Fruit fly (Drosophila melanogaster) whole organism, embryonic: Measurements from ENCODE around the gene CG11131.

Experiments
- Ada2b ChIP-seq: fragments of 200-800 bp; sonication (Bioruptor generic); IDR thresholded peaks from 2 replicates; pipeline ENCODE4 v1.3.6; 2022; ENCODE audit warnings: missing biosample characterization, missing genetic modification characterization
- Antp ChIP-seq: fragments of 200-800 bp; sonication (Bioruptor generic); optimal IDR thresholded peaks from 3 replicates; lab custom pipeline; 2016; ENCODE audit warnings: missing biosample characterization, missing genetic modification characterization
- Atf3 ChIP-seq: fragments of 200-800 bp; sonication (Bioruptor generic); optimal IDR thresholded peaks from 3 replicates; lab custom pipeline; 2016; ENCODE audit warnings: missing biosample characterization, missing genetic modification characterization
- Awh ChIP-seq: fragments of 200-800 bp; sonication (Bioruptor generic); IDR thresholded peaks from 2 replicates; pipeline ENCODE4, ENCODE4 v1.3.6; 2022; ENCODE audit warnings: missing biosample characterization, missing genetic modification characterization
- Bdp1 ChIP-seq: fragments of 200-800 bp; sonication (Bioruptor generic); optimal IDR thresholded peaks from 3 replicates; lab custom pipeline; 2016; ENCODE audit warnings: missing biosample characterization, missing genetic modification characterization
- CG10565 ChIP-seq: fragments of 200-800 bp; sonication (Bioruptor generic); optimal IDR thresholded peaks from 3 replicates; lab custom pipeline; 2016; ENCODE audit warnings: missing biosample characterization, mild to moderate bottlenecking, missing genetic modification characterization
- CG10959 ChIP-seq: fragments of 200-800 bp; sonication (Bioruptor generic); IDR thresholded peaks from 2 replicates; pipeline ENCODE4 v1.3.6; 2022; ENCODE audit warnings: missing biosample characterization, missing genetic modification characterization
- CG10979 ChIP-seq: fragments of 200-800 bp; sonication (Bioruptor generic); optimal IDR thresholded peaks from 2 replicates; lab custom pipeline; 2018; ENCODE audit warnings: missing biosample characterization, mild to moderate bottlenecking, missing genetic modification characterization, moderate library complexity
- CG11696 ChIP-seq: fragments of 200-800 bp; sonication (Bioruptor generic); IDR thresholded peaks from 2 replicates; pipeline ENCODE4 v1.3.6; 2022; ENCODE audit warnings: missing biosample characterization, missing genetic modification characterization
- CG12236 ChIP-seq: fragments of 200-800 bp; sonication (Bioruptor generic); optimal IDR thresholded peaks from 2 replicates; lab custom pipeline; 2016; ENCODE audit warnings: missing biosample characterization, missing genetic modification characterization
- CG12659 ChIP-seq: fragments of 200-800 bp; sonication (Bioruptor generic); optimal IDR thresholded peaks from 3 replicates; lab custom pipeline; 2017; ENCODE audit warnings: mild to moderate bottlenecking, missing biosample characterization, missing genetic modification reagents, missing genetic modification characterization
- CG13424 ChIP-seq: fragments of 200-800 bp; sonication (Bioruptor generic); optimal IDR thresholded peaks from 2 replicates; lab custom pipeline; 2019; ENCODE audit warnings: missing biosample characterization, mild to moderate bottlenecking, missing genetic modification characterization, moderate library complexity
- CG15073 ChIP-seq: fragments of 200-800 bp; sonication (Bioruptor generic); optimal IDR thresholded peaks from 2 replicates; lab custom pipeline; 2016; ENCODE audit warnings: missing biosample characterization, missing genetic modification characterization
- CG18599 ChIP-seq: fragments of 200-800 bp; sonication (Bioruptor generic); optimal IDR thresholded peaks from 3 replicates; lab custom pipeline; 2017; ENCODE audit warnings: missing biosample characterization, missing genetic modification characterization, mild to moderate bottlenecking, moderate library complexity, missing genetic modification reagents
- CG2712 ChIP-seq: fragments of 200-800 bp; optimal IDR thresholded peaks from 3 replicates; lab custom pipeline; 2019; ENCODE audit warnings: missing biosample characterization, mild to moderate bottlenecking, missing genetic modification characterization, moderate library complexity
- CG30020 ChIP-seq: fragments of 200-800 bp; optimal IDR thresholded peaks from 2 replicates; lab custom pipeline; 2019; ENCODE audit warnings: missing biosample characterization, mild to moderate bottlenecking, missing genetic modification characterization, moderate library complexity
- CG3281 ChIP-seq: fragments of 200-800 bp; sonication (Bioruptor generic); optimal IDR thresholded peaks from 3 replicates; lab custom pipeline; 2017; ENCODE audit warnings: missing biosample characterization, mild to moderate bottlenecking, missing genetic modification characterization
- CG4404 ChIP-seq: fragments of 200-800 bp; sonication (Bioruptor generic); IDR thresholded peaks from 2 replicates; pipeline ENCODE4 v1.3.6; 2022; ENCODE audit warnings: missing biosample characterization, missing genetic modification characterization
- CG4424 ChIP-seq: fragments of 200-800 bp; sonication (Bioruptor generic); optimal IDR thresholded peaks from 3 replicates; lab custom pipeline; 2016; ENCODE audit warnings: missing biosample characterization, missing genetic modification characterization
- CG6254 ChIP-seq: fragments of 200-800 bp; sonication (Bioruptor generic); optimal IDR thresholded peaks from 3 replicates; lab custom pipeline; 2017; ENCODE audit warnings: mild to moderate bottlenecking, missing biosample characterization, missing genetic modification reagents, missing genetic modification characterization
- CG7357 ChIP-seq: fragments of 200-800 bp; sonication (Bioruptor generic); IDR thresholded peaks from 3 replicates; pipeline ENCODE4 v1.3.6; 2022; ENCODE audit warnings: missing biosample characterization, missing genetic modification characterization
- CG7963 ChIP-seq: fragments of 200-800 bp; sonication (Bioruptor generic); IDR thresholded peaks from 3 replicates; pipeline ENCODE4 v1.3.6; 2022; ENCODE audit warnings: missing biosample characterization, missing genetic modification characterization; ENCODE audit not compliant: partially characterized antibody
- CG8478 ChIP-seq: fragments of >200 bp; optimal IDR thresholded peaks from 2 replicates; lab custom pipeline; 2018
- CG9727 ChIP-seq: fragments of 200-800 bp; sonication (Bioruptor generic); optimal IDR thresholded peaks from 3 replicates; lab custom pipeline; 2017; ENCODE audit warnings: missing biosample characterization, mild to moderate bottlenecking, missing genetic modification characterization
- Dad ChIP-seq: fragments of 200-800 bp; sonication (Bioruptor generic); optimal IDR thresholded peaks from 3 replicates; lab custom pipeline; 2016; ENCODE audit warnings: missing biosample characterization, missing genetic modification characterization
- Dek ChIP-seq: fragments of 200-800 bp; sonication (Bioruptor generic); optimal IDR thresholded peaks from 3 replicates; lab custom pipeline; 2019; ENCODE audit warnings: missing biosample characterization, mild to moderate bottlenecking, missing genetic modification characterization, moderate library complexity
- Lim3 ChIP-seq: fragments of 200-800 bp; sonication (Bioruptor generic); IDR thresholded peaks from 2 replicates; pipeline ENCODE4 v1.3.6; 2022; ENCODE audit warnings: missing biosample characterization, missing genetic modification characterization
- NC2β ChIP-seq: fragments of 200-800 bp; sonication (Bioruptor generic); optimal IDR thresholded peaks from 2 replicates; lab custom pipeline; 2016; ENCODE audit warnings: missing biosample characterization, missing genetic modification characterization
- Ptx1 ChIP-seq: fragments of 200-800 bp; sonication (Bioruptor generic); IDR thresholded peaks from 2 replicates; pipeline ENCODE4 v1.3.6; 2022; ENCODE audit warnings: missing biosample characterization, missing genetic modification characterization
- Scr ChIP-seq: fragments of 200-800 bp; sonication (Bioruptor generic); IDR thresholded peaks from 2 replicates; pipeline ENCODE4 v1.3.6; 2022; ENCODE audit warnings: missing biosample characterization, missing genetic modification characterization; ENCODE audit not compliant: partially characterized antibody
- Sry-δ ChIP-seq: fragments of 200-800 bp; sonication (Bioruptor generic); optimal IDR thresholded peaks from 2 replicates; lab custom pipeline; 2016; ENCODE audit warnings: missing biosample characterization, missing genetic modification characterization
- TFAM ChIP-seq: fragments of 200-800 bp; sonication (Bioruptor generic); optimal IDR thresholded peaks from 2 replicates; lab custom pipeline; 2017; ENCODE audit warnings: missing biosample characterization, missing genetic modification characterization, inconsistent platforms
- bigmax ChIP-seq: fragments of 200-800 bp; sonication (Bioruptor generic); optimal IDR thresholded peaks from 2 replicates; lab custom pipeline; 2018; ENCODE audit warnings: missing biosample characterization, mild to moderate bottlenecking, missing genetic modification characterization
- croc ChIP-seq: fragments of 200-800 bp; sonication (Bioruptor generic); conservative IDR thresholded peaks from 3 replicates; pipeline ENCODE4 v1.3.6; 2022; ENCODE audit warnings: missing biosample characterization, missing genetic modification characterization
- dmrt99B ChIP-seq: fragments of 200-800 bp; sonication (Bioruptor generic); optimal IDR thresholded peaks from 2 replicates; lab custom pipeline; 2018; ENCODE audit warnings: missing biosample characterization, mild to moderate bottlenecking, missing genetic modification characterization, moderate library complexity
- dpn ChIP-seq, 2 experiments: fragments of 200-800 bp; sonication (Bioruptor generic); optimal IDR thresholded peaks; 3 replicates each; lab custom pipeline; 2016; ENCODE audit warnings: missing biosample characterization in 2 of 2, missing genetic modification characterization in 2 of 2
- fd102C ChIP-seq: fragments of 200-800 bp; sonication (Bioruptor generic); optimal IDR thresholded peaks from 2 replicates; lab custom pipeline; 2018; ENCODE audit warnings: missing biosample characterization, mild to moderate bottlenecking, missing genetic modification characterization, moderate library complexity
- her ChIP-seq: fragments of 200-800 bp; sonication (Bioruptor generic); optimal IDR thresholded peaks from 2 replicates; lab custom pipeline; 2016; ENCODE audit warnings: missing biosample characterization, missing genetic modification characterization
- nom ChIP-seq: fragments of 200-800 bp; sonication (Bioruptor generic); optimal IDR thresholded peaks from 2 replicates; lab custom pipeline; 2017; ENCODE audit warnings: missing biosample characterization, missing genetic modification characterization, mild to moderate bottlenecking, moderate library complexity, missing genetic modification reagents
- pan ChIP-seq, 4 experiments: fragments of >200 bp in 3 of 4; fragments of 200-800 bp in 1 of 4; sonication (Bioruptor generic) in 1 of 4; optimal IDR thresholded peaks in 3 of 4; IDR thresholded peaks in 1 of 4; 2 replicates each; pipeline versions ENCODE4 v1.3.6 to Lab custom; 2017 to 2022; ENCODE audit warnings: missing biosample characterization in 2 of 4, missing genetic modification characterization in 2 of 4, mixed read lengths in 1 of 4
- pho ChIP-seq: fragments of 200-800 bp; sonication (Bioruptor generic); optimal IDR thresholded peaks from 2 replicates; lab custom pipeline; 2016; ENCODE audit warnings: missing biosample characterization, missing genetic modification characterization
- pzg ChIP-seq: fragments of 200-800 bp; sonication (Bioruptor generic); optimal IDR thresholded peaks from 3 replicates; lab custom pipeline; 2018; ENCODE audit warnings: missing biosample characterization, mild to moderate bottlenecking, missing genetic modification characterization, moderate library complexity
- ranshi ChIP-seq: fragments of 200-800 bp; sonication (Bioruptor generic); IDR thresholded peaks from 2 replicates; pipeline ENCODE4 v1.3.6; 2022; ENCODE audit warnings: missing biosample characterization, missing genetic modification characterization
- seq ChIP-seq: fragments of 200-800 bp; sonication (Bioruptor generic); IDR thresholded peaks from 2 replicates; pipeline ENCODE4 v1.3.6; 2022; ENCODE audit warnings: missing biosample characterization, missing genetic modification characterization
- sim ChIP-seq: fragments of 200-800 bp; sonication (Bioruptor generic); IDR thresholded peaks from 2 replicates; pipeline ENCODE4 v1.3.6; 2022; ENCODE audit warnings: missing biosample characterization, missing genetic modification characterization
- slp2 ChIP-seq: fragments of 200-800 bp; sonication (Bioruptor generic); optimal IDR thresholded peaks from 2 replicates; lab custom pipeline; 2016; ENCODE audit warnings: missing biosample characterization, missing genetic modification characterization
- sug ChIP-seq: fragments of 200-800 bp; optimal IDR thresholded peaks from 2 replicates; lab custom pipeline; 2019; ENCODE audit warnings: missing biosample characterization, mild to moderate bottlenecking, missing genetic modification characterization, moderate library complexity
- tgo ChIP-seq: fragments of 200-800 bp; sonication (Bioruptor generic); IDR thresholded peaks from 3 replicates; pipeline ENCODE4 v1.3.6; 2022; ENCODE audit warnings: missing biosample characterization, missing genetic modification characterization
- tx ChIP-seq: fragments of 200-800 bp; sonication (Bioruptor generic); optimal IDR thresholded peaks from 2 replicates; lab custom pipeline; 2016; ENCODE audit warnings: missing biosample characterization, missing genetic modification characterization

CG11131 gene

dm6 chr3L:22863367-22864078, 35.0 kb upstream of the CG11131 start, which contains the start of gene CG33169 (continued):
- TF ChIP-seq slp2 (peak; percentile 72), CG10959 (GFP tag; lab: Robert Waterston, UW) (peak; percentile 56), NC2β (GFP tag; lab: Kevin White, UChicago) (peak; percentile 84), Ptx1 (GFP tag; lab: Robert Waterston, UW) (peak; percentile 83), CG4404 (peak; percentile 61), seq (GFP tag; lab: Robert Waterston, UW) (no peak), dpn (GFP tag; optimal IDR thresholded peaks at IDR 0.05; lab: Kevin White, UChicago) (peak; percentile 89 to 95), her (GFP tag; lab: Kevin White, UChicago) (peak; percentile 86), CG8478 (no peak), pho (peak; percentile 91), ranshi (peak; percentile 84), CG10979 (tag; lab: Kevin White, UChicago) (peak; percentile 30), TFAM (peak; percentile 48), Ada2b (peak; percentile 74), Dek (tag; lab: Kevin White, UChicago) (peak; percentile 85), CG4424 (GFP tag; lab: Kevin White, UChicago) (peak; percentile 76), CG11696 (GFP tag; lab: Robert Waterston, UW) (no peak), CG7963 (GFP tag; lab: Robert Waterston, UW) (0 out of 3 replicates have a peak, but pooled peaks have one; percentile 24), CG18599 (peak; percentile 86), CG12659 (peak; percentile 93), CG13424 (tag; lab: Kevin White, UChicago) (peak; percentile 66), CG10565 (GFP tag; lab: Kevin White, UChicago) (no peak), CG9727 (peak; percentile 55), Antp (GFP tag; lab: Kevin White, UChicago) (peak; percentile 93), nom (GFP tag; lab: Kevin White, UChicago) (peak; percentile 58), sug (tag; lab: Kevin White, UChicago) (peak; percentile 89), tgo (GFP tag; lab: Robert Waterston, UW) (peak; percentile 82), fd102C (GFP tag; lab: Kevin White, UChicago) (peak; percentile 70), croc (GFP tag; lab: Robert Waterston, UW) (peak; percentile 56; the same call in 2 of the 3 replicates), sim (GFP tag; lab: Robert Waterston, UW) (no peak), CG30020 (tag; lab: Kevin White, UChicago) (peak; percentile 56), CG6254 (GFP tag; lab: Kevin White, UChicago) (no peak), Dad (GFP tag; lab: Kevin White, UChicago) (peak; percentile 91), CG7357 (GFP tag; lab: Robert Waterston, UW) (0 out of 3 replicates have a peak, but pooled peaks have one; percentile 55), CG2712 (tag; lab: Kevin White, UChicago) (peak; percentile 76), pzg (GFP tag; lab: Kevin White, UChicago) (peak; percentile 99), Atf3 (GFP tag; lab: Kevin White, UChicago) (peak; percentile 96), CG15073 (GFP tag; lab: Kevin White, UChicago) (no peak), tx (GFP tag; lab: Kevin White, UChicago) (peak; percentile 87), pan (optimal IDR thresholded peaks at IDR 0.05; lab: Kevin White, UChicago) (no peak), pan (GFP tag; optimal IDR thresholded peaks at IDR 0.05 in 1 of 2, IDR thresholded peaks at IDR 0.05 in 1 of 2) (peak in 1 of 2 experiments; percentile 81), dmrt99B (tag; lab: Kevin White, UChicago) (peak; percentile 61), Sry-δ (peak; percentile 83), Lim3 (GFP tag; lab: Robert Waterston, UW) (0 out of 2 replicates have a peak, but pooled peaks have one; percentile 24), Scr (GFP tag; lab: Robert Waterston, UW) (peak; percentile 62), bigmax (peak; percentile 61), CG12236 (GFP tag; lab: Kevin White, UChicago) (peak; percentile 63), Awh (GFP tag; lab: Robert Waterston, UW) (0 out of 2 replicates have a peak, but pooled peaks have one; percentile 27), Bdp1 (GFP tag; lab: Kevin White, UChicago) (peak; percentile 85), CG3281 (GFP tag; lab: Kevin White, UChicago) (peak; percentile 69)
